Fruit fly (Drosophila melanogaster) whole organism, adult: ENCODE data around the gene CG13066.

Source experiments
- CG12768 ChIP-seq: fragments of 200-800 bp; sonication (Bioruptor generic); optimal IDR thresholded peaks from 2 replicates; lab custom pipeline; 2017; ENCODE audit warnings: missing biosample characterization, missing genetic modification characterization, mild to moderate bottlenecking, moderate library complexity, missing genetic modification reagents
- CG33017 ChIP-seq: fragments of 200-800 bp; sonication (Bioruptor generic); optimal IDR thresholded peaks from 2 replicates; lab custom pipeline; 2018; ENCODE audit warnings: missing biosample characterization, mild to moderate bottlenecking, missing genetic modification characterization, moderate library complexity
- bab1 ChIP-seq: fragments of 200-800 bp; sonication (Bioruptor generic); optimal IDR thresholded peaks from 3 replicates; lab custom pipeline; 2019; ENCODE audit warnings: missing biosample characterization, mild to moderate bottlenecking, missing genetic modification characterization, moderate library complexity
- cnc ChIP-seq, 2 experiments: fragments of >200 bp; optimal IDR thresholded peaks; 2 replicates each; lab custom pipeline; 2017
- kay ChIP-seq: fragments of 200-800 bp; sonication (Bioruptor generic); peaks from one replicate; lab custom pipeline; 2016; ENCODE audit warnings: missing biosample characterization, missing genetic modification characterization, borderline replicate concordance
- toe ChIP-seq: fragments of 200-800 bp; sonication (Bioruptor generic); optimal IDR thresholded peaks from 2 replicates; lab custom pipeline; 2016; ENCODE audit warnings: missing biosample characterization, missing genetic modification characterization

DNA sequence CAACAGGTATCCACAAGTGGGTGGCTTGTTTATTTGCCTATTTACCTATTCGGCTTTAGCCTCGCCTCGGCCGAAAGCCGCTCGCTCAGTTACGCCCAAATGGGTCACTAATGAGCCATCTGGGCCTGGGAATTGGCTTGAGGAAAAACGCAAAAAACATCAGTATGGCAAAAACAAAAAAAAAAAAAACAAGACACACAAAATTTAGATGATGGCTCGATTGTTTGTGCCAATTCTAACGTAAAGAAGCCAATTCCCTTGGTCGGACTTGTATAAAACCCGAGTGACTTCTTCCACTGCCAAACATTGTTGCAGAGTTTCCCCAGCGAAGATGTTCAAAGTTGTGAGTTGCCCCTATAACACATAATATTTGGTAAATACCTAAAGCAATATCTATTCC lies 28.4 kb downstream of the CG13066 start, which contains the start of gene CG4982:
- TF ChIP-seq cnc (optimal IDR thresholded peaks at IDR 0.05; lab: Kevin White, UChicago): no peak
- no peak for TF ChIP-seq CG33017 (tag; lab: Kevin White, UChicago)
- TF ChIP-seq kay (GFP tag; lab: Kevin White, UChicago): no peak
- no peak for TF ChIP-seq CG12768 (GFP tag; lab: Kevin White, UChicago)
- TF ChIP-seq bab1: no peak
- TF ChIP-seq toe (GFP tag; lab: Kevin White, UChicago): no peak
